Worm (Caenorhabditis elegans) whole organism, dauer: ENCODE results near the gene R13A5.10.

ENCODE experiments used
- unc-62 ChIP-seq: sonication (generic microtip); optimal IDR thresholded peaks from 2 replicates; lab custom pipeline; 2017; ENCODE audit warnings: missing biosample characterization, missing genetic modification reagents, missing genetic modification characterization

Gene R13A5.10

ce11 chrIII:7572781-7573400 is 9.9 kb downstream of the R13A5.10 start, which contains the start of the genes rpl-9 and lpd-7:
TSS of gene rpl-9 (minus strand) at chrIII:7572831.
TSS of gene lpd-7 (plus strand) at chrIII:7573350.
- no peak for TF ChIP-seq unc-62 (GFP tag; lab: Kevin White, UChicago)

- no peak for TF ChIP-seq unc-62 (GFP tag; lab: Kevin White, UChicago)
Observed at ce11 chrIII:7571726-7572125, 11.1 kb downstream of the R13A5.10 start.

- no peak for TF ChIP-seq unc-62 (GFP tag; lab: Kevin White, UChicago)
Observed at ce11 chrIII:7570083-7570695, 12.6 kb downstream of the R13A5.10 start, which contains the start of gene R13A5.7. TSS of gene R13A5.7 (minus strand) at chrIII:7570133.

ce11 chrIII:7566098-7566497 is 16.7 kb downstream of the R13A5.10 start, which contains the start of gene ttr-32:
TSS of gene ttr-32 (plus strand) at chrIII:7566411.
- no peak for TF ChIP-seq unc-62 (GFP tag; lab: Kevin White, UChicago)

ce11 chrIII:7565247-7565646 is 17.5 kb downstream of the R13A5.10 start, which contains the start of gene ttr-8:
TSS of gene ttr-8 (minus strand) at chrIII:7565347.
- no peak for TF ChIP-seq unc-62 (GFP tag; lab: Kevin White, UChicago)

- TF ChIP-seq unc-62 (GFP tag; lab: Kevin White, UChicago), result no peak
Observed at ce11 chrIII:7561872-7562271, 20.9 kb downstream of the R13A5.10 start, which contains the start of gene lgc-12. TSS of gene lgc-12 (plus strand) at chrIII:7562172.

- no peak for TF ChIP-seq unc-62 (GFP tag; lab: Kevin White, UChicago)
Observed at ce11 chrIII:7559869-7560268, 22.9 kb downstream of the R13A5.10 start.

- no peak for TF ChIP-seq unc-62 (GFP tag; lab: Kevin White, UChicago)
Observed at ce11 chrIII:7558658-7559057, 24.1 kb downstream of the R13A5.10 start.

ce11 chrIII:7557930-7558470 is 24.8 kb downstream of the R13A5.10 start:
- TF ChIP-seq unc-62 (GFP tag; lab: Kevin White, UChicago), result no peak

- TF ChIP-seq unc-62 (GFP tag; lab: Kevin White, UChicago), result no peak
Observed at ce11 chrIII:7555360-7555759, 27.4 kb downstream of the R13A5.10 start, which contains the start of gene ceh-13. TSS of gene ceh-13 (plus strand) at chrIII:7555660.

ce11 chrIII:7554697-7555145 is 28.1 kb downstream of the R13A5.10 start:
- TF ChIP-seq unc-62 (GFP tag; lab: Kevin White, UChicago), result no peak

- TF ChIP-seq unc-62 (GFP tag; lab: Kevin White, UChicago), result no peak
Observed at ce11 chrIII:7553693-7554226, 29.0 kb downstream of the R13A5.10 start.

- no peak for TF ChIP-seq unc-62 (GFP tag; lab: Kevin White, UChicago)
Observed at ce11 chrIII:7552859-7553258, 29.9 kb downstream of the R13A5.10 start.

ce11 chrIII:7550979-7551378 is 31.8 kb downstream of the R13A5.10 start:
- no peak for TF ChIP-seq unc-62 (GFP tag; lab: Kevin White, UChicago)

ce11 chrIII:7548963-7549362 is 33.8 kb downstream of the R13A5.10 start:
- TF ChIP-seq unc-62 (GFP tag; lab: Kevin White, UChicago), result no peak

- no peak for TF ChIP-seq unc-62 (GFP tag; lab: Kevin White, UChicago)
Observed at ce11 chrIII:7545189-7545588, 37.6 kb downstream of the R13A5.10 start.
